Fruit fly (Drosophila melanogaster): ENCODE data around the gene ScsbetaG.

Gene ScsbetaG

DNA sequence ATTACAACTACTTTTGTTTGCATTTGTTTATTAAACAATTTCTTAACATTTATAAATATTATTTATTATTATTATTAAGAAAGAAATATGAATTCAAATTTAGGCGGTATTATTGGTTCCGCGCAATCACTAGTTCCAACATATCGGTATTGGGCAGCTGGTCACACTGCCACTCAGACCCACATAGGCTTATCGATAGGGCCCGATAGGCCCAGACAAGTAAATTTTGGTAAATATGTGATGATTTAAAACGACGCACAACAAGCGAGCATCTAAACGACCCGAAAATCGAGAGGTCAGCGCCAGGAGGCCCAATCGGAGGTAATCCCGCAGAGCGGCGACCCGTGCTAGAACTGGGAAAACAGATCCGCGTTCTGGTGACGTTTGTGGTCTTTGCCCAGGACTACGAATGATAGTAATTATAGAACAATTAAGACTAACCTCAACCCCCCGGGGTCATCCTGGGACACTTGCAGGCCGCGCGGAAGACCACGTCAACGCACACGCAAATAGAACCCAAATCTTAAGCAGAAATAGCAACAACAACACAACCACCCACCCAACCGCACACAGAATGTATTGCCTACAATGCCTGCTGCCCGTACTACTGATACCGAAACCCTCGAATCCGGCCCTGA, 1.7 kb upstream of the ScsbetaG start, which contains the start of gene bc10:
Gene bc10 (plus strand): TSS at position 181 of the 638 bp plus-strand sequence.
- TF ChIP-seq Hr83 (GFP tag; optimal IDR thresholded peaks at IDR 0.05; ENCODE audit: poor library complexity, severe bottlenecking) (peak; percentile 32), rgr (GFP tag; optimal IDR thresholded peaks at IDR 0.05) (peak; percentile 98), CrebA (GFP tag; optimal IDR thresholded peaks at IDR 0.05; ENCODE audit: borderline replicate concordance) (no peak), Rel (GFP tag; optimal IDR thresholded peaks at IDR 0.05) (no peak), Rel (tag; optimal IDR thresholded peaks at IDR 0.05) (peak; percentile 10)

DNA sequence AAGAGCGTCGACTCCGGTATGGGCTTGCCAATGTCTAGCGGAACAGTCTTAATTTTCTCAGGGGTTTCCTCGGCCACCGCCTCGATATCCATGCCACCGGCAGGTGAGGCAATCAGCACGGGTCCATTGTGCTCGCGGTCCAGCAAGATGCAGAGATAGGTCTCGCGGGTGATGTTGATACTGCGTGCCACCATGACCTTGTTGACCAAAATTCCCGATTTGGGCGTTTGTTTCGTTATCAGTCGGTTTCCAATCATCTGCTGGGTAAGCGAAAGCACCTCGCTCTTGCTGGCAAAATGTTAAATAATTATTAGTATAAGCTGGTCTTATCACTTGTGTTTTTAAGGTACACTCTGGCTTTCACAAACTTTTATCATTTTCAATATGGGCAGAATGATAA, 907 bp downstream of the ScsbetaG start:
- TF ChIP-seq brk (GFP tag; optimal IDR thresholded peaks at IDR 0.05): no peak
- TF ChIP-seq sv (GFP tag; optimal IDR thresholded peaks at IDR 0.05): no peak
- TF ChIP-seq Rel (GFP tag; optimal IDR thresholded peaks at IDR 0.05): no peak
- peak; percentile 42 for TF ChIP-seq Rel (tag; optimal IDR thresholded peaks at IDR 0.05)

DNA sequence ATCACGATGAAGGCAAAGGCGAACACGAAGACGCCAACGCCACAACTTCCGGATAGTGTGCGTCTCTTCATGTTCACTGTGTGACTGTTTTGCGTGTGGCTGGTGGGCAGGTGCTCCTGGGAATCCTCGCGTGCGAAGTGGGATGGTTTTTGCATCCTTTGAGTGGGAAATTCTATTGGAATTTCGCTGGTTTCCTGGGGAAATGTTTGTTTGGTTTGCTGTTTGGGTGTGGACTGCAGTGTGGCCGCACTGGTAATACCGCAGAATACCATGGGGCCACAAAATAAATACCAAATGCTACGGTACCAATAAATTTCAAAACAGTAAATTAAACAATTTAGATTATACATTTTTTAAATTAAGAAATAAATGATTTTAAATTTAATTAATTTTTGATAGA, 2.1 kb downstream of the ScsbetaG start, which contains the start of gene sinu:
Gene sinu (minus strand): TSS at position 258 of the 400 bp plus-strand sequence.
- TF ChIP-seq Vsx2 (GFP tag; optimal IDR thresholded peaks at IDR 0.05; ENCODE audit: partially characterized antibody): peak; percentile 53
- TF ChIP-seq Hr78 (GFP tag; optimal IDR thresholded peaks at IDR 0.05): no peak

DNA sequence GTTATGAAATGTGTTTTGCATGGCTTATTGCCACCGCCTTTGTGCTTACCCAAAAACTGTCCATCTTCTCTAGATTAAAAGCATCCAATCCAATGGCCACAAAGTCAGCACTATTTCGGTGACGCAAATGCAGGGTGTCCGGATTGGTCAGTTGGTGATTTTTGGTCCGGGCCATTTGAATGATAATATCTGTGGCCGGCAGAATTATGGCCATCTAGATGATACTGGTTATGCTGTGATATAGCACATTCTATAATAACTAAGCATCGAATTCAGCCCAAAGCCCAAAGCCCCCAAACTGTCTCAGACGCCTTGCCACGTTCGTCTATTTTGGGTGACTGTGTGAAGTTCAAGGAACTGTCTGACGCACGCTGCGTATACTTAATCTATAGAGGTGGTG, 7.3 kb downstream of the ScsbetaG start:
- TF ChIP-seq sage (GFP tag; optimal IDR thresholded peaks at IDR 0.05) (no peak), sv (GFP tag; optimal IDR thresholded peaks at IDR 0.05) (no peak), Hr83 (GFP tag; optimal IDR thresholded peaks at IDR 0.05; ENCODE audit: poor library complexity, severe bottlenecking) (no peak), Dfd (GFP tag; optimal IDR thresholded peaks at IDR 0.05) (no peak), fru (GFP tag; optimal IDR thresholded peaks at IDR 0.05) (no peak), Mio (GFP tag; optimal IDR thresholded peaks at IDR 0.05) (no peak), foxo (GFP tag; optimal IDR thresholded peaks at IDR 0.05) (no peak), Abd-B (GFP tag; optimal IDR thresholded peaks at IDR 0.05) (no peak), Hnf4 (GFP tag; optimal IDR thresholded peaks at IDR 0.05) (no peak), tai (GFP tag; optimal IDR thresholded peaks at IDR 0.05) (no peak)

DNA sequence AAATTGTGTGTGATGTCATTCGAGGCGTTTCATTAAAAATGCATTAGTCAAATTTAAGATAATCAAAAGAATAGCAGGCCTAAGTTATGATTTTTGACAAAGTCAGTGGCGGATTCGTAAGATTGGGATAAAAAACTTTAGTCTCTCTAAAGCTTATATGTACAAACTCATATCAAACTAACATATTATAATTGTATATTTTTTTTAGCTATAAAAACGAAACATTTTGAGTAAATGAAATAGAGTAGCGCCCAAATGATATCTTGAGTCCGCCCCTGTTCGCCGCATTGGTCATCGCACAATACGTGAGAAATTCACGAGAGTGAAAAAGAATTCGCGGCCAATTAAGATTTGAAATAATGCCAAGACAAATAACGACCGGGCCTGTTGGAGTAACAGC, 9.1 kb downstream of the ScsbetaG start:
- TF ChIP-seq Hnf4 (GFP tag; optimal IDR thresholded peaks at IDR 0.05) (peak; percentile 65), lola (GFP tag; optimal IDR thresholded peaks at IDR 0.05) (no peak), brk (GFP tag; optimal IDR thresholded peaks at IDR 0.05) (no peak), OdsH (GFP tag; optimal IDR thresholded peaks at IDR 0.05) (peak; percentile 59), pan (optimal IDR thresholded peaks at IDR 0.05) (no peak), sage (GFP tag; optimal IDR thresholded peaks at IDR 0.05) (peak; percentile 66), br (GFP tag; optimal IDR thresholded peaks at IDR 0.05) (peak; percentile 56), sv (GFP tag; optimal IDR thresholded peaks at IDR 0.05) (no peak), Hr78 (GFP tag; optimal IDR thresholded peaks at IDR 0.05) (no peak), woc (GFP tag; optimal IDR thresholded peaks at IDR 0.05) (peak; percentile 26), h (GFP tag; optimal IDR thresholded peaks at IDR 0.05) (peak; percentile 75), Myc (optimal IDR thresholded peaks at IDR 0.05) (no peak), psq (GFP tag; optimal IDR thresholded peaks at IDR 0.05) (peak; percentile 59), Abd-B (GFP tag; optimal IDR thresholded peaks at IDR 0.05) (no peak), dmrt93B (GFP tag; optimal IDR thresholded peaks at IDR 0.05) (peak; percentile 72), foxo (GFP tag; optimal IDR thresholded peaks at IDR 0.05) (peak in 1 of 2 experiments; percentile 77), Dfd (GFP tag; optimal IDR thresholded peaks at IDR 0.05) (no peak), CG9705 (GFP tag; optimal IDR thresholded peaks at IDR 0.05) (peak; percentile 50), ey (GFP tag; optimal IDR thresholded peaks at IDR 0.05) (peak; percentile 65), GATAd (GFP tag; optimal IDR thresholded peaks at IDR 0.05) (no peak), Rel (GFP tag; optimal IDR thresholded peaks at IDR 0.05) (no peak), Rel (tag; optimal IDR thresholded peaks at IDR 0.05) (peak; percentile 19), fru (GFP tag; optimal IDR thresholded peaks at IDR 0.05) (peak; percentile 73), Sp1 (GFP tag; optimal IDR thresholded peaks at IDR 0.05) (peak; percentile 65), HLH106 (tag; optimal IDR thresholded peaks at IDR 0.05) (peak; percentile 87), rgr (GFP tag; optimal IDR thresholded peaks at IDR 0.05) (peak; percentile 79)

Data from whole organism, wandering third instar larva.